Worm (Caenorhabditis elegans) whole organism, late embryonic: ENCODE measurements around the gene str-151.

Source experiments
- ama-1 ChIP-seq: fragments of 150-350 bp; optimal IDR thresholded peaks from 2 replicates; lab custom pipeline; 2014
- dve-1 ChIP-seq: sonication (generic microtip); optimal IDR thresholded peaks from 2 replicates; lab custom pipeline; 2017; ENCODE audit warnings: antibody characterized with exemption, mild to moderate bottlenecking, missing genetic modification characterization, missing compliant biosample characterization
- ets-4 ChIP-seq: sonication (generic microtip); optimal IDR thresholded peaks from 2 replicates; lab custom pipeline; 2016; ENCODE audit warnings: missing genetic modification characterization, missing compliant biosample characterization

- TF ChIP-seq ama-1 (no peak), dve-1 (no peak), ets-4 (no peak)
Measured at ce11 chrV:16588428-16588827, 12.4 kb downstream of the str-151 start, which contains the start of gene srw-73.
